Worm (Caenorhabditis elegans): Measurements from ENCODE around the gene B0563.5.

B0563.5 gene

ce11 chrX:9145848-9146247, at the start of gene B0563.5:
Gene B0563.5, plus strand, starts transcription at chrX:9146148.
- TF ChIP-seq pes-1 (GFP tag; IDR thresholded peaks at IDR 0.05), result no peak
- TF ChIP-seq hnd-1 (tag; optimal IDR thresholded peaks at IDR 0.05), result no peak
- no peak for TF ChIP-seq sea-1 (GFP tag; conservative IDR thresholded peaks at IDR 0.05)
- no peak for TF ChIP-seq scrt-1 (GFP tag; IDR thresholded peaks at IDR 0.05)
- TF ChIP-seq B0310.2 (tag; optimal IDR thresholded peaks at IDR 0.05), result no peak
- no peak for TF ChIP-seq hmg-4 (GFP tag; optimal IDR thresholded peaks at IDR 0.05)
- TF ChIP-seq flt-1 (GFP tag; IDR thresholded peaks at IDR 0.05), result no peak
- no peak for TF ChIP-seq tbx-37 (GFP tag; conservative IDR thresholded peaks at IDR 0.05)
- no peak for TF ChIP-seq tra-4 (tag; optimal IDR thresholded peaks at IDR 0.05)
- TF ChIP-seq tbx-11 (GFP tag; IDR thresholded peaks at IDR 0.05), result no peak
- no peak for TF ChIP-seq ceh-36 (tag; optimal IDR thresholded peaks at IDR 0.05)
- TF ChIP-seq hmbx-1 (tag; optimal IDR thresholded peaks at IDR 0.05), result no peak
- TF ChIP-seq ets-7 (tag; optimal IDR thresholded peaks at IDR 0.05), result no peak
- no peak for TF ChIP-seq ama-1 (optimal IDR thresholded peaks at IDR 0.05)

ce11 chrX:9096861-9097260, 49.1 kb upstream of the B0563.5 start:
- TF ChIP-seq hmbx-1 (tag; optimal IDR thresholded peaks at IDR 0.05) (no peak), hmg-4 (GFP tag; optimal IDR thresholded peaks at IDR 0.05) (no peak), ceh-13 (GFP tag; optimal IDR thresholded peaks at IDR 0.05) (no peak), B0310.2 (tag; optimal IDR thresholded peaks at IDR 0.05) (no peak), scrt-1 (GFP tag; IDR thresholded peaks at IDR 0.05) (no peak), tbx-37 (GFP tag; conservative IDR thresholded peaks at IDR 0.05) (no peak), pes-1 (GFP tag; IDR thresholded peaks at IDR 0.05) (no peak), tra-4 (tag; optimal IDR thresholded peaks at IDR 0.05) (no peak), F13C5.2 (tag; optimal IDR thresholded peaks at IDR 0.05) (no peak), tbx-11 (GFP tag; IDR thresholded peaks at IDR 0.05) (no peak), aly-1 (tag; optimal IDR thresholded peaks at IDR 0.05) (no peak), sea-1 (GFP tag; conservative IDR thresholded peaks at IDR 0.05) (no peak), ceh-36 (tag; optimal IDR thresholded peaks at IDR 0.05) (no peak), ets-7 (tag; optimal IDR thresholded peaks at IDR 0.05) (no peak), hnd-1 (tag; optimal IDR thresholded peaks at IDR 0.05) (no peak), flt-1 (GFP tag; IDR thresholded peaks at IDR 0.05) (no peak), ama-1 (optimal IDR thresholded peaks at IDR 0.05) (no peak)

ce11 chrX:9102150-9102549, 43.8 kb upstream of the B0563.5 start:
- TF ChIP-seq hmg-4 (GFP tag; optimal IDR thresholded peaks at IDR 0.05), result peak; percentile 74
- no peak for TF ChIP-seq hmbx-1 (tag; optimal IDR thresholded peaks at IDR 0.05)

ce11 chrX:9103048-9103447, 42.9 kb upstream of the B0563.5 start:
- no peak for TF ChIP-seq B0310.2 (tag; optimal IDR thresholded peaks at IDR 0.05)
- TF ChIP-seq ceh-13 (GFP tag; optimal IDR thresholded peaks at IDR 0.05), result no peak
- no peak for TF ChIP-seq ama-1 (optimal IDR thresholded peaks at IDR 0.05)
- no peak for TF ChIP-seq aly-1 (tag; optimal IDR thresholded peaks at IDR 0.05)
- no peak for TF ChIP-seq sea-1 (GFP tag; conservative IDR thresholded peaks at IDR 0.05)
- TF ChIP-seq ets-7 (tag; optimal IDR thresholded peaks at IDR 0.05), result no peak
- TF ChIP-seq ceh-36 (tag; optimal IDR thresholded peaks at IDR 0.05), result no peak
- no peak for TF ChIP-seq F13C5.2 (tag; optimal IDR thresholded peaks at IDR 0.05)
- TF ChIP-seq hmg-4 (GFP tag; optimal IDR thresholded peaks at IDR 0.05), result no peak
- no peak for TF ChIP-seq tbx-37 (GFP tag; conservative IDR thresholded peaks at IDR 0.05)
- no peak for TF ChIP-seq tra-4 (tag; optimal IDR thresholded peaks at IDR 0.05)
- TF ChIP-seq hnd-1 (tag; optimal IDR thresholded peaks at IDR 0.05), result no peak
- TF ChIP-seq flt-1 (GFP tag; IDR thresholded peaks at IDR 0.05), result no peak
- TF ChIP-seq scrt-1 (GFP tag; IDR thresholded peaks at IDR 0.05), result no peak
- no peak for TF ChIP-seq hmbx-1 (tag; optimal IDR thresholded peaks at IDR 0.05)
- TF ChIP-seq pes-1 (GFP tag; IDR thresholded peaks at IDR 0.05), result no peak
- TF ChIP-seq tbx-11 (GFP tag; IDR thresholded peaks at IDR 0.05), result no peak

- TF ChIP-seq scrt-1 (GFP tag; IDR thresholded peaks at IDR 0.05) (no peak), ceh-36 (tag; optimal IDR thresholded peaks at IDR 0.05) (no peak), hmg-4 (GFP tag; optimal IDR thresholded peaks at IDR 0.05) (no peak), F13C5.2 (tag; optimal IDR thresholded peaks at IDR 0.05) (no peak), B0310.2 (tag; optimal IDR thresholded peaks at IDR 0.05) (no peak), hnd-1 (tag; optimal IDR thresholded peaks at IDR 0.05) (no peak), aly-1 (tag; optimal IDR thresholded peaks at IDR 0.05) (no peak)
Measured at ce11 chrX:9103584-9103983, 42.4 kb upstream of the B0563.5 start.

- TF ChIP-seq hmg-4 (GFP tag; optimal IDR thresholded peaks at IDR 0.05) (no peak), ama-1 (optimal IDR thresholded peaks at IDR 0.05) (no peak), aly-1 (tag; optimal IDR thresholded peaks at IDR 0.05) (no peak), ets-7 (tag; optimal IDR thresholded peaks at IDR 0.05) (no peak), B0310.2 (tag; optimal IDR thresholded peaks at IDR 0.05) (no peak), tbx-37 (GFP tag; conservative IDR thresholded peaks at IDR 0.05) (no peak), hmbx-1 (tag; optimal IDR thresholded peaks at IDR 0.05) (no peak), tra-4 (tag; optimal IDR thresholded peaks at IDR 0.05) (no peak), scrt-1 (GFP tag; IDR thresholded peaks at IDR 0.05) (no peak)
Measured at ce11 chrX:9104399-9104798, 41.5 kb upstream of the B0563.5 start.

- TF ChIP-seq tra-4 (tag; optimal IDR thresholded peaks at IDR 0.05) (no peak), aly-1 (tag; optimal IDR thresholded peaks at IDR 0.05) (no peak)
Measured at ce11 chrX:9105075-9105474, 40.9 kb upstream of the B0563.5 start.

- TF ChIP-seq ets-7 (tag; optimal IDR thresholded peaks at IDR 0.05) (no peak), hnd-1 (tag; optimal IDR thresholded peaks at IDR 0.05) (no peak), tbx-11 (GFP tag; IDR thresholded peaks at IDR 0.05) (no peak), sea-1 (GFP tag; conservative IDR thresholded peaks at IDR 0.05) (no peak), flt-1 (GFP tag; IDR thresholded peaks at IDR 0.05) (no peak), aly-1 (tag; optimal IDR thresholded peaks at IDR 0.05) (no peak), hmg-4 (GFP tag; optimal IDR thresholded peaks at IDR 0.05) (no peak), F13C5.2 (tag; optimal IDR thresholded peaks at IDR 0.05) (no peak), tra-4 (tag; optimal IDR thresholded peaks at IDR 0.05) (no peak), B0310.2 (tag; optimal IDR thresholded peaks at IDR 0.05) (no peak), pes-1 (GFP tag; IDR thresholded peaks at IDR 0.05) (no peak), scrt-1 (GFP tag; IDR thresholded peaks at IDR 0.05) (no peak), hmbx-1 (tag; optimal IDR thresholded peaks at IDR 0.05) (no peak), tbx-37 (GFP tag; conservative IDR thresholded peaks at IDR 0.05) (no peak)
Measured at ce11 chrX:9105888-9106287, 40.1 kb upstream of the B0563.5 start.
